Fruit fly (Drosophila melanogaster) whole organism, embryonic: ENCODE results near the gene mAChR-B.
A peak's percentile ranks its signal among the peaks of the same experiment; 100 is the strongest.

Source experiments
- Abd-B ChIP-seq: fragments of 200-800 bp; sonication (Bioruptor generic); optimal IDR thresholded peaks from 2 replicates; lab custom pipeline; 2018; ENCODE audit warnings: missing biosample characterization, mild to moderate bottlenecking, missing genetic modification characterization, moderate library complexity
- Ada2b ChIP-seq: fragments of 200-800 bp; sonication (Bioruptor generic); IDR thresholded peaks from 2 replicates; pipeline ENCODE4 v1.3.6; 2022; ENCODE audit warnings: missing biosample characterization, missing genetic modification characterization
- Atf6 ChIP-seq: fragments of 200-800 bp; sonication (Bioruptor generic); IDR thresholded peaks from 2 replicates; pipeline ENCODE4 v1.3.6; 2022; ENCODE audit warnings: missing biosample characterization, missing genetic modification characterization
- CG11398 ChIP-seq: fragments of 200-800 bp; sonication (Bioruptor generic); optimal IDR thresholded peaks from 2 replicates; lab custom pipeline; 2016; ENCODE audit warnings: missing biosample characterization, missing genetic modification characterization
- CG11504 ChIP-seq: fragments of 200-800 bp; sonication (Bioruptor generic); optimal IDR thresholded peaks from 3 replicates; lab custom pipeline; 2019; ENCODE audit warnings: missing biosample characterization, mild to moderate bottlenecking, missing genetic modification characterization, moderate library complexity
- CG14050 ChIP-seq: fragments of 200-800 bp; sonication (Bioruptor generic); IDR thresholded peaks from 3 replicates; pipeline ENCODE4 v1.3.6; 2022; ENCODE audit warnings: missing biosample characterization, missing genetic modification characterization
- CG14965 ChIP-seq: fragments of 200-800 bp; sonication (Bioruptor generic); optimal IDR thresholded peaks from 2 replicates; lab custom pipeline; 2016; ENCODE audit warnings: missing biosample characterization, missing genetic modification characterization, borderline replicate concordance
- CG17361 ChIP-seq: fragments of 200-800 bp; sonication (Bioruptor generic); IDR thresholded peaks from 3 replicates; pipeline ENCODE4 v1.3.6; 2022; ENCODE audit warnings: missing biosample characterization, missing genetic modification characterization
- CG17568 ChIP-seq: fragments of 200-800 bp; sonication (Bioruptor generic); optimal IDR thresholded peaks from 2 replicates; lab custom pipeline; 2018; ENCODE audit warnings: missing biosample characterization, mild to moderate bottlenecking, missing genetic modification characterization, moderate library complexity
- CG2116 ChIP-seq: fragments of 200-800 bp; sonication (Bioruptor generic); optimal IDR thresholded peaks from 3 replicates; lab custom pipeline; 2018; ENCODE audit warnings: missing biosample characterization, mild to moderate bottlenecking, missing genetic modification characterization
- CG33213 ChIP-seq: fragments of 200-800 bp; sonication (Bioruptor generic); optimal IDR thresholded peaks from 3 replicates; lab custom pipeline; 2016; ENCODE audit warnings: missing biosample characterization, missing genetic modification characterization
- CG33557 ChIP-seq: fragments of 200-800 bp; sonication (Bioruptor generic); optimal IDR thresholded peaks from 2 replicates; lab custom pipeline; 2019; ENCODE audit warnings: missing biosample characterization, mild to moderate bottlenecking, missing genetic modification characterization, moderate library complexity
- CG3407 ChIP-seq: fragments of 200-800 bp; sonication (Bioruptor generic); optimal IDR thresholded peaks from 2 replicates; lab custom pipeline; 2018; ENCODE audit warnings: missing biosample characterization, mild to moderate bottlenecking, missing genetic modification characterization
- CG4404 ChIP-seq: fragments of 200-800 bp; sonication (Bioruptor generic); IDR thresholded peaks from 2 replicates; pipeline ENCODE4 v1.3.6; 2022; ENCODE audit warnings: missing biosample characterization, missing genetic modification characterization
- CG6254 ChIP-seq: fragments of 200-800 bp; sonication (Bioruptor generic); optimal IDR thresholded peaks from 3 replicates; lab custom pipeline; 2017; ENCODE audit warnings: mild to moderate bottlenecking, missing biosample characterization, missing genetic modification reagents, missing genetic modification characterization
- CG6765 ChIP-seq: fragments of 200-800 bp; sonication (Bioruptor generic); optimal IDR thresholded peaks from 3 replicates; lab custom pipeline; 2017; ENCODE audit warnings: missing biosample characterization, mild to moderate bottlenecking, missing genetic modification characterization
- CG7928 ChIP-seq: fragments of 200-800 bp; sonication (Bioruptor generic); optimal IDR thresholded peaks from 2 replicates; lab custom pipeline; 2017; ENCODE audit warnings: missing biosample characterization, mild to moderate bottlenecking, missing genetic modification characterization
- CHES-1-like ChIP-seq: fragments of 200-800 bp; sonication (Bioruptor generic); optimal IDR thresholded peaks from 2 replicates; lab custom pipeline; 2016; ENCODE audit warnings: missing biosample characterization, missing genetic modification characterization
- Doc2 ChIP-seq: fragments of 200-800 bp; sonication (Bioruptor generic); IDR thresholded peaks from 2 replicates; pipeline ENCODE4 v1.3.6; 2022; ENCODE audit warnings: missing biosample characterization, missing genetic modification characterization
- Ets65A ChIP-seq: fragments of 200-800 bp; sonication (Bioruptor generic); peaks from one replicate; lab custom pipeline; 2016; ENCODE audit warnings: missing biosample characterization, missing genetic modification characterization
- NK7.1 ChIP-seq: fragments of 200-800 bp; sonication (Bioruptor generic); optimal IDR thresholded peaks from 3 replicates; lab custom pipeline; 2016; ENCODE audit warnings: missing biosample characterization, missing genetic modification characterization
- Nf-YA ChIP-seq: fragments of 200-800 bp; sonication (Bioruptor generic); IDR thresholded peaks from 2 replicates; pipeline ENCODE4 v1.3.6; 2022; ENCODE audit warnings: missing biosample characterization, missing genetic modification characterization
- Optix ChIP-seq: fragments of 200-800 bp; sonication (Bioruptor generic); IDR thresholded peaks from 3 replicates; pipeline ENCODE4 v1.3.6; 2022; ENCODE audit warnings: missing biosample characterization, missing genetic modification characterization
- PHDP ChIP-seq: fragments of 200-800 bp; sonication (Bioruptor generic); optimal IDR thresholded peaks from 3 replicates; lab custom pipeline; 2018; ENCODE audit warnings: missing biosample characterization, mild to moderate bottlenecking, missing genetic modification characterization, moderate library complexity
- Sox100B ChIP-seq: fragments of 200-800 bp; sonication (Bioruptor generic); optimal IDR thresholded peaks from 3 replicates; lab custom pipeline; 2018; ENCODE audit warnings: missing biosample characterization, mild to moderate bottlenecking, missing genetic modification characterization
- YL-1 ChIP-seq: fragments of 200-800 bp; sonication (Bioruptor generic); optimal IDR thresholded peaks from 3 replicates; lab custom pipeline; 2017; ENCODE audit warnings: missing biosample characterization, mild to moderate bottlenecking, missing genetic modification characterization
- ab ChIP-seq: fragments of 200-800 bp; sonication (Bioruptor generic); optimal IDR thresholded peaks from 2 replicates; lab custom pipeline; 2016; ENCODE audit warnings: missing biosample characterization, missing genetic modification characterization
- az2 ChIP-seq: fragments of 200-800 bp; sonication (Bioruptor generic); optimal IDR thresholded peaks from 3 replicates; lab custom pipeline; 2016; ENCODE audit warnings: missing biosample characterization, missing genetic modification characterization
- br ChIP-seq: fragments of >200 bp; optimal IDR thresholded peaks from 2 replicates; lab custom pipeline; 2017
- ci ChIP-seq: fragments of 200-800 bp; sonication (Bioruptor generic); IDR thresholded peaks from 3 replicates; pipeline ENCODE4 v1.3.6; 2022; ENCODE audit warnings: missing biosample characterization, missing genetic modification characterization
- cwo ChIP-seq: fragments of 200-800 bp; sonication (Bioruptor generic); optimal IDR thresholded peaks from 3 replicates; lab custom pipeline; 2017; ENCODE audit warnings: missing biosample characterization, missing genetic modification characterization, mild to moderate bottlenecking, moderate library complexity, missing genetic modification reagents
- da ChIP-seq: fragments of 200-800 bp; sonication (Bioruptor generic); optimal IDR thresholded peaks from 2 replicates; lab custom pipeline; 2016; ENCODE audit warnings: missing biosample characterization, missing genetic modification characterization
- ems ChIP-seq: fragments of 200-800 bp; sonication (Bioruptor generic); optimal IDR thresholded peaks from 3 replicates; lab custom pipeline; 2016; ENCODE audit warnings: missing biosample characterization, missing genetic modification characterization
- fd3F ChIP-seq: fragments of 200-800 bp; sonication (Bioruptor generic); optimal IDR thresholded peaks from 2 replicates; lab custom pipeline; 2018; ENCODE audit warnings: missing biosample characterization, mild to moderate bottlenecking, missing genetic modification characterization, moderate library complexity
- ftz-f1 ChIP-seq: fragments of 200-800 bp; sonication (Bioruptor generic); optimal IDR thresholded peaks from 2 replicates; lab custom pipeline; 2016; ENCODE audit warnings: missing biosample characterization, missing genetic modification characterization
- gcm ChIP-seq: fragments of 200-800 bp; sonication (Bioruptor generic); optimal IDR thresholded peaks from 2 replicates; lab custom pipeline; 2019; ENCODE audit warnings: missing biosample characterization, mild to moderate bottlenecking, missing genetic modification characterization, moderate library complexity
- grn ChIP-seq: fragments of 200-800 bp; sonication (Bioruptor generic); optimal IDR thresholded peaks from 3 replicates; lab custom pipeline; 2017; ENCODE audit warnings: missing biosample characterization, missing genetic modification characterization
- gt ChIP-seq: fragments of 200-800 bp; sonication (Bioruptor generic); IDR thresholded peaks from 2 replicates; pipeline ENCODE4 v1.3.6; 2022; ENCODE audit warnings: missing biosample characterization, missing genetic modification characterization
- hbn ChIP-seq: fragments of 200-800 bp; sonication (Bioruptor generic); IDR thresholded peaks from 2 replicates; pipeline ENCODE4 v1.3.6; 2022; ENCODE audit warnings: missing biosample characterization, missing genetic modification characterization; ENCODE audit not compliant: partially characterized antibody
- inv ChIP-seq: fragments of 200-800 bp; sonication (Bioruptor generic); IDR thresholded peaks from 2 replicates; pipeline ENCODE4 v1.3.6; 2022; ENCODE audit warnings: missing biosample characterization, missing genetic modification characterization; ENCODE audit not compliant: partially characterized antibody
- kah ChIP-seq: fragments of 200-800 bp; sonication (Bioruptor generic); optimal IDR thresholded peaks from 2 replicates; lab custom pipeline; 2018; ENCODE audit warnings: missing biosample characterization, mild to moderate bottlenecking, missing genetic modification characterization
- odd ChIP-seq: fragments of 200-800 bp; sonication (Bioruptor generic); optimal IDR thresholded peaks from 2 replicates; lab custom pipeline; 2017; ENCODE audit warnings: missing biosample characterization, mild to moderate bottlenecking, missing genetic modification characterization
- ranshi ChIP-seq: fragments of 200-800 bp; sonication (Bioruptor generic); IDR thresholded peaks from 2 replicates; pipeline ENCODE4 v1.3.6; 2022; ENCODE audit warnings: missing biosample characterization, missing genetic modification characterization
- run ChIP-seq: fragments of 200-800 bp; sonication (Bioruptor generic); optimal IDR thresholded peaks from 3 replicates; lab custom pipeline; 2018; ENCODE audit warnings: missing biosample characterization, mild to moderate bottlenecking, missing genetic modification characterization
- sc ChIP-seq, 3 experiments: fragments of >200 bp in 2 of 3; fragments of 200-800 bp in 1 of 3; sonication (Bioruptor generic) in 1 of 3; optimal IDR thresholded peaks; 2 replicates in 2 of 3; 3 replicates in 1 of 3; lab custom pipeline; 2017; ENCODE audit warnings: mild to moderate bottlenecking in 1 of 3, missing biosample characterization in 1 of 3, missing genetic modification characterization in 1 of 3, missing genetic modification reagents in 1 of 3
- sqz ChIP-seq: fragments of 200-800 bp; sonication (Bioruptor generic); optimal IDR thresholded peaks from 3 replicates; lab custom pipeline; 2018; ENCODE audit warnings: missing biosample characterization, mild to moderate bottlenecking, missing genetic modification characterization
- vnd ChIP-seq: fragments of 200-800 bp; sonication (Bioruptor generic); IDR thresholded peaks from 3 replicates; pipeline ENCODE4 v1.3.6; 2022; ENCODE audit warnings: missing biosample characterization, missing genetic modification characterization; ENCODE audit not compliant: partially characterized antibody
- zf30C ChIP-seq: fragments of 200-800 bp; sonication (Bioruptor generic); optimal IDR thresholded peaks from 3 replicates; lab custom pipeline; 2018; ENCODE audit warnings: missing biosample characterization, mild to moderate bottlenecking, missing genetic modification characterization
- zfh1 ChIP-seq: fragments of 200-800 bp; sonication (Bioruptor generic); IDR thresholded peaks from 3 replicates; pipeline ENCODE4 v1.3.6; 2022; ENCODE audit warnings: missing biosample characterization, missing genetic modification characterization

Gene mAChR-B

dm6 chr3R:8119457-8120337, 60.6 kb downstream of the mAChR-B start (continued):
- TF ChIP-seq grn (GFP tag; lab: Kevin White, UChicago), result peak; percentile 59
- TF ChIP-seq gt, result no peak
- no peak for TF ChIP-seq ems (GFP tag; lab: Kevin White, UChicago)
- no peak for TF ChIP-seq CG2116 (GFP tag; lab: Kevin White, UChicago)
- TF ChIP-seq odd (GFP tag; lab: Kevin White, UChicago), result peak; percentile 31
- no peak for TF ChIP-seq CG4404 (GFP tag; lab: Robert Waterston, UW)
- TF ChIP-seq fd3F (GFP tag; lab: Kevin White, UChicago), result peak; percentile 75
- peak; percentile 70 for TF ChIP-seq cwo (GFP tag; lab: Kevin White, UChicago)
- no peak for TF ChIP-seq br
- TF ChIP-seq sqz (GFP tag; lab: Kevin White, UChicago), result peak; percentile 63
- no peak for TF ChIP-seq CG3407 (GFP tag; lab: Kevin White, UChicago)
- TF ChIP-seq CG14050, result peak; percentile 49; the same call in 2 of the 3 replicates
- no peak; the same call in 1 of the 3 replicates for TF ChIP-seq ci (GFP tag; lab: Robert Waterston, UW)
- TF ChIP-seq ab, result no peak
- no peak for TF ChIP-seq Doc2
- TF ChIP-seq PHDP, result peak; percentile 82
- TF ChIP-seq ranshi (GFP tag; lab: Robert Waterston, UW), result peak; percentile 82
- peak; percentile 66 for TF ChIP-seq Sox100B
- no peak; the same call in 2 of the 3 replicates for TF ChIP-seq zfh1 (GFP tag; lab: Robert Waterston, UW)
- no peak for TF ChIP-seq Ets65A
- no peak for TF ChIP-seq Nf-YA
- TF ChIP-seq Optix (GFP tag; lab: Robert Waterston, UW), result no peak
- peak; percentile 74 for TF ChIP-seq Atf6
- TF ChIP-seq CG33557 (GFP tag; lab: Kevin White, UChicago), result no peak
- no peak for TF ChIP-seq da
- TF ChIP-seq ftz-f1 (GFP tag; lab: Kevin White, UChicago), result peak; percentile 35
- TF ChIP-seq inv (GFP tag; lab: Robert Waterston, UW), result no peak
- TF ChIP-seq vnd (GFP tag; lab: Robert Waterston, UW), result no peak
- no peak for TF ChIP-seq CG33213
- TF ChIP-seq gcm (GFP tag; lab: Kevin White, UChicago), result peak; percentile 43
- no peak for TF ChIP-seq NK7.1 (GFP tag; lab: Kevin White, UChicago)
- TF ChIP-seq zf30C (GFP tag; lab: Kevin White, UChicago), result peak; percentile 81
- TF ChIP-seq sc (optimal IDR thresholded peaks at IDR 0.05; lab: Kevin White, UChicago), result no peak
- no peak for TF ChIP-seq sc (GFP tag; optimal IDR thresholded peaks at IDR 0.05; lab: Kevin White, UChicago)
- peak; percentile 75 for TF ChIP-seq CG11504 (tag; lab: Kevin White, UChicago)
- TF ChIP-seq YL-1 (GFP tag; lab: Kevin White, UChicago), result no peak
- peak; percentile 56 for TF ChIP-seq CG6254 (GFP tag; lab: Kevin White, UChicago)
- no peak for TF ChIP-seq CHES-1-like
- TF ChIP-seq CG11398 (GFP tag; lab: Kevin White, UChicago), result no peak
- peak; percentile 66 for TF ChIP-seq Ada2b (GFP tag; lab: Robert Waterston, UW)
- TF ChIP-seq hbn, result peak; percentile 36
- TF ChIP-seq CG17568 (GFP tag; lab: Kevin White, UChicago), result peak; percentile 51
- peak; percentile 36 for TF ChIP-seq CG7928 (GFP tag; lab: Kevin White, UChicago)
- TF ChIP-seq CG6765 (GFP tag; lab: Kevin White, UChicago), result no peak
- TF ChIP-seq kah (GFP tag; lab: Kevin White, UChicago), result peak; percentile 34
- TF ChIP-seq Abd-B (GFP tag; lab: Kevin White, UChicago), result peak; percentile 35
- peak; percentile 2 for TF ChIP-seq az2 (GFP tag; lab: Kevin White, UChicago)
- no peak for TF ChIP-seq CG14965 (GFP tag; lab: Kevin White, UChicago)
- TF ChIP-seq run (tag; lab: Kevin White, UChicago), result peak; percentile 62
- peak; percentile 56; the same call in 2 of the 3 replicates for TF ChIP-seq CG17361 (GFP tag; lab: Robert Waterston, UW)
